Worm (Caenorhabditis elegans) whole organism, L4 larva: ENCODE results near the gene B0024.3.

Source experiments
- F26F4.8 ChIP-seq: fragments of 200-800 bp; sonication (Bioruptor generic); conservative IDR thresholded peaks from 2 replicates; pipeline ENCODE4 v1.3.6; 2022; ENCODE audit warnings: missing genetic modification characterization, missing compliant biosample characterization
- F37D6.2 ChIP-seq: sonication (generic microtip); optimal IDR thresholded peaks from 2 replicates; lab custom pipeline; 2016; ENCODE audit warnings: mild to moderate bottlenecking, missing genetic modification characterization, missing compliant biosample characterization
- F44E2.7 ChIP-seq: fragments of 200-800 bp; sonication (Bioruptor generic); IDR thresholded peaks from 2 replicates; pipeline ENCODE4 v2.1.2; 2022; ENCODE audit warnings: missing genetic modification characterization, missing compliant biosample characterization
- T20F7.1 ChIP-seq: fragments of 200-800 bp; sonication (Bioruptor generic); optimal IDR thresholded peaks from 2 replicates; lab custom pipeline; 2018; ENCODE audit warnings: mild to moderate bottlenecking, missing genetic modification characterization, missing compliant biosample characterization
- Y105C5A.15 ChIP-seq: fragments of 200-800 bp; sonication (Bioruptor generic); IDR thresholded peaks from 2 replicates; pipeline ENCODE4 v1.3.6; 2022; ENCODE audit warnings: missing genetic modification characterization, missing compliant biosample characterization
- Y48G9A.11 ChIP-seq: fragments of 200-800 bp; sonication (Bioruptor generic); IDR thresholded peaks from 2 replicates; pipeline ENCODE4 v1.3.6; 2022; ENCODE audit warnings: missing genetic modification reagents, missing genetic modification characterization, missing compliant biosample characterization
- Y75B8A.6 ChIP-seq: fragments of 200-800 bp; sonication (Bioruptor generic); IDR thresholded peaks from 2 replicates; pipeline ENCODE4 v1.3.6; 2022; ENCODE audit warnings: missing genetic modification reagents, missing genetic modification characterization, missing compliant biosample characterization
- ZK337.2 ChIP-seq: fragments of 200-800 bp; sonication (Bioruptor generic); IDR thresholded peaks from 2 replicates; pipeline ENCODE4 v1.3.6; 2022; ENCODE audit warnings: missing genetic modification reagents, missing genetic modification characterization, missing compliant biosample characterization
- ZK546.5 ChIP-seq, 2 experiments: sonication (generic microtip); optimal IDR thresholded peaks; 2 replicates each; lab custom pipeline; 2017; ENCODE audit warnings: missing biosample characterization in 2 of 2, missing genetic modification characterization in 2 of 2
- ama-1 ChIP-seq: fragments of 150-350 bp; optimal IDR thresholded peaks from 2 replicates; lab custom pipeline; 2014; ENCODE audit warnings: inconsistent platforms, mixed read lengths
- arid-1 ChIP-seq: fragments of 200-800 bp; sonication (Bioruptor generic); conservative IDR thresholded peaks from 2 replicates; pipeline ENCODE4 v1.3.6; 2022; ENCODE audit warnings: missing genetic modification reagents, missing genetic modification characterization, missing compliant biosample characterization
- ceh-28 ChIP-seq: fragments of 150-350 bp; optimal IDR thresholded peaks from 2 replicates; lab custom pipeline; 2014; ENCODE audit warnings: missing biosample characterization, missing genetic modification reagents, missing genetic modification characterization
- ceh-62 ChIP-seq: sonication (generic microtip); optimal IDR thresholded peaks from 2 replicates; lab custom pipeline; 2017; ENCODE audit warnings: missing biosample characterization, missing genetic modification characterization
- ctbp-1 ChIP-seq: fragments of 200-800 bp; sonication (Bioruptor generic); IDR thresholded peaks from 2 replicates; pipeline ENCODE4 v1.3.6; 2022; ENCODE audit warnings: missing genetic modification reagents, missing genetic modification characterization, missing compliant biosample characterization
- daf-16 ChIP-seq, 3 experiments: sonication (generic microtip); optimal IDR thresholded peaks; 2 replicates each; lab custom pipeline; 2016 to 2017; ENCODE audit warnings: missing genetic modification characterization in 3 of 3, missing genetic modification reagents in 3 of 3, mild to moderate bottlenecking in 2 of 3, missing compliant biosample characterization in 2 of 3, missing biosample characterization in 1 of 3, moderate library complexity in 1 of 3
- daf-19 ChIP-seq: fragments of 200-800 bp; sonication (Bioruptor generic); conservative IDR thresholded peaks from 2 replicates; pipeline ENCODE4 v1.3.6; 2022; ENCODE audit warnings: missing genetic modification characterization, missing compliant biosample characterization
- daf-8 ChIP-seq: fragments of 200-800 bp; sonication (Bioruptor generic); IDR thresholded peaks from 2 replicates; pipeline ENCODE4 v1.3.6; 2022; ENCODE audit warnings: missing genetic modification characterization, missing compliant biosample characterization
- dmd-6 ChIP-seq: fragments of 200-800 bp; sonication (Bioruptor generic); IDR thresholded peaks from 2 replicates; pipeline ENCODE4 v1.3.6; 2022; ENCODE audit warnings: missing genetic modification reagents, missing genetic modification characterization, missing compliant biosample characterization
- dmd-9 ChIP-seq: fragments of 200-800 bp; sonication (Bioruptor generic); IDR thresholded peaks from 2 replicates; pipeline ENCODE4 v1.3.6; 2022; ENCODE audit warnings: missing genetic modification reagents, missing genetic modification characterization, missing compliant biosample characterization
- dpl-1 ChIP-seq: fragments of 150-350 bp; optimal IDR thresholded peaks from 2 replicates; lab custom pipeline; 2014; ENCODE audit warnings: missing biosample characterization, missing genetic modification reagents, missing genetic modification characterization
- dve-1 ChIP-seq: sonication (generic microtip); optimal IDR thresholded peaks from 2 replicates; lab custom pipeline; 2017; ENCODE audit warnings: antibody characterized with exemption, mild to moderate bottlenecking, missing genetic modification characterization, missing compliant biosample characterization; ENCODE audit not compliant: insufficient read depth
- egl-27 ChIP-seq: sonication (generic microtip); optimal IDR thresholded peaks from 3 replicates; lab custom pipeline; 2017; ENCODE audit warnings: missing biosample characterization, missing genetic modification reagents, missing genetic modification characterization
- fkh-10 ChIP-seq: fragments of 150-350 bp; optimal IDR thresholded peaks from 2 replicates; lab custom pipeline; 2014; ENCODE audit warnings: missing biosample characterization, missing genetic modification reagents, missing genetic modification characterization
- fos-1 ChIP-seq: fragments of 150-350 bp; optimal IDR thresholded peaks from 2 replicates; lab custom pipeline; 2014; ENCODE audit warnings: missing biosample characterization, missing genetic modification characterization
- hlh-11 ChIP-seq: fragments of 200-800 bp; sonication (Bioruptor generic); optimal IDR thresholded peaks from 2 replicates; lab custom pipeline; 2018; ENCODE audit warnings: mild to moderate bottlenecking, missing genetic modification characterization, missing compliant biosample characterization
- hlh-30 ChIP-seq: sonication (generic microtip); optimal IDR thresholded peaks from 2 replicates; lab custom pipeline; 2017; ENCODE audit warnings: antibody characterized with exemption, mild to moderate bottlenecking, missing genetic modification characterization, missing compliant biosample characterization; ENCODE audit not compliant: insufficient read depth
- jun-1 ChIP-seq: fragments of 150-350 bp; optimal IDR thresholded peaks from 2 replicates; lab custom pipeline; 2014; ENCODE audit warnings: missing biosample characterization, missing genetic modification reagents, missing genetic modification characterization
- madf-9 ChIP-seq: fragments of 200-800 bp; sonication (Bioruptor generic); conservative IDR thresholded peaks from 2 replicates; pipeline ENCODE4 v1.3.6; 2022; ENCODE audit warnings: missing genetic modification reagents, missing genetic modification characterization, missing compliant biosample characterization
- mdl-1 ChIP-seq, 2 experiments: fragments of 150-350 bp in 1 of 2; sonication (generic microtip) in 1 of 2; optimal IDR thresholded peaks; 2 replicates each; lab custom pipeline; 2014 to 2017; ENCODE audit warnings: missing biosample characterization in 2 of 2, missing genetic modification characterization in 2 of 2
- mdt-29 ChIP-seq: fragments of 200-800 bp; sonication (Bioruptor generic); IDR thresholded peaks from 2 replicates; pipeline ENCODE4 v1.3.6; 2022; ENCODE audit warnings: missing genetic modification reagents, missing genetic modification characterization, missing compliant biosample characterization
- mes-2 ChIP-seq: sonication (generic microtip); optimal IDR thresholded peaks from 2 replicates; lab custom pipeline; 2016; ENCODE audit warnings: missing genotype, mild to moderate bottlenecking, missing genetic modification characterization, missing compliant biosample characterization; ENCODE audit not compliant: poor library complexity, severe bottlenecking
- mxl-3 ChIP-seq: fragments of 200-800 bp; sonication (Bioruptor generic); optimal IDR thresholded peaks from 2 replicates; lab custom pipeline; 2018; ENCODE audit warnings: mild to moderate bottlenecking, missing genetic modification characterization, missing compliant biosample characterization
- nhr-237 ChIP-seq: sonication (generic microtip); optimal IDR thresholded peaks from 2 replicates; lab custom pipeline; 2017; ENCODE audit warnings: missing biosample characterization, missing genetic modification characterization
- nhr-28 ChIP-seq: fragments of 150-350 bp; optimal IDR thresholded peaks from 2 replicates; lab custom pipeline; 2014; ENCODE audit warnings: missing biosample characterization, missing genetic modification characterization
- nhr-41 ChIP-seq: fragments of 200-800 bp; sonication (Bioruptor generic); IDR thresholded peaks from 2 replicates; pipeline ENCODE4 v1.3.6; 2022; ENCODE audit warnings: missing genetic modification reagents, missing genetic modification characterization, missing compliant biosample characterization
- nhr-6 ChIP-seq: fragments of 150-350 bp; optimal IDR thresholded peaks from 2 replicates; lab custom pipeline; 2014; ENCODE audit warnings: missing biosample characterization, missing genetic modification characterization
- nhr-76 ChIP-seq: fragments of 150-350 bp; optimal IDR thresholded peaks from 2 replicates; lab custom pipeline; 2014; ENCODE audit warnings: missing biosample characterization, missing genetic modification characterization
- nhr-77 ChIP-seq: fragments of 150-350 bp; optimal IDR thresholded peaks from 2 replicates; lab custom pipeline; 2014; ENCODE audit warnings: missing biosample characterization, missing genetic modification characterization
- pha-4 ChIP-seq, 2 experiments: fragments of 150-350 bp in 1 of 2; fragments of 200-800 bp in 1 of 2; sonication (Bioruptor generic) in 1 of 2; IDR thresholded peaks in 1 of 2; optimal IDR thresholded peaks in 1 of 2; 2 replicates each; pipeline versions ENCODE4 v1.3.6 to Lab custom; 2014 to 2022; ENCODE audit warnings: missing genetic modification characterization in 2 of 2, missing genetic modification reagents in 2 of 2, missing biosample characterization in 1 of 2, missing compliant biosample characterization in 1 of 2
- php-3 ChIP-seq: fragments of 200-800 bp; sonication (Bioruptor generic); IDR thresholded peaks from 2 replicates; pipeline ENCODE4 v1.3.6; 2022; ENCODE audit warnings: missing genetic modification reagents, missing genetic modification characterization, missing compliant biosample characterization
- pqm-1 ChIP-seq: sonication (generic microtip); optimal IDR thresholded peaks from 2 replicates; lab custom pipeline; 2017; ENCODE audit warnings: missing biosample characterization, missing genetic modification characterization
- rbr-2 ChIP-seq: sonication (generic microtip); optimal IDR thresholded peaks from 2 replicates; lab custom pipeline; 2016; ENCODE audit warnings: missing genotype, missing genetic modification characterization, missing compliant biosample characterization
- skn-1 ChIP-seq: fragments of 150-350 bp; optimal IDR thresholded peaks from 2 replicates; lab custom pipeline; 2014; ENCODE audit warnings: missing biosample characterization, missing genetic modification characterization
- snpc-1.2 ChIP-seq: fragments of 200-800 bp; sonication (Bioruptor generic); IDR thresholded peaks from 2 replicates; pipeline ENCODE4 v1.3.6; 2022; ENCODE audit warnings: missing genetic modification reagents, missing genetic modification characterization, missing compliant biosample characterization
- spr-3 ChIP-seq: fragments of 200-800 bp; sonication (Bioruptor generic); optimal IDR thresholded peaks from 2 replicates; lab custom pipeline; 2018; ENCODE audit warnings: mild to moderate bottlenecking, missing genetic modification characterization, missing compliant biosample characterization
- tra-1 ChIP-seq: fragments of 200-800 bp; sonication (Bioruptor generic); IDR thresholded peaks from 2 replicates; pipeline ENCODE4 v1.3.6; 2022; ENCODE audit warnings: missing genetic modification reagents, missing genetic modification characterization, missing compliant biosample characterization
- zag-1 ChIP-seq: fragments of 150-350 bp; optimal IDR thresholded peaks from 2 replicates; lab custom pipeline; 2014; ENCODE audit warnings: missing biosample characterization, missing genetic modification characterization
- zfp-3 ChIP-seq: fragments of 200-800 bp; sonication (Bioruptor generic); conservative IDR thresholded peaks from 2 replicates; pipeline ENCODE4 v1.3.6; 2022; ENCODE audit warnings: missing genetic modification reagents, missing genetic modification characterization, missing compliant biosample characterization
- zip-2 ChIP-seq: fragments of 150-350 bp; optimal IDR thresholded peaks from 2 replicates; lab custom pipeline; 2014; ENCODE audit warnings: missing biosample characterization, missing genetic modification characterization
- ztf-11 ChIP-seq: fragments of 150-350 bp; optimal IDR thresholded peaks from 2 replicates; lab custom pipeline; 2014; ENCODE audit warnings: missing biosample characterization, missing genetic modification characterization

Gene B0024.3

DNA sequence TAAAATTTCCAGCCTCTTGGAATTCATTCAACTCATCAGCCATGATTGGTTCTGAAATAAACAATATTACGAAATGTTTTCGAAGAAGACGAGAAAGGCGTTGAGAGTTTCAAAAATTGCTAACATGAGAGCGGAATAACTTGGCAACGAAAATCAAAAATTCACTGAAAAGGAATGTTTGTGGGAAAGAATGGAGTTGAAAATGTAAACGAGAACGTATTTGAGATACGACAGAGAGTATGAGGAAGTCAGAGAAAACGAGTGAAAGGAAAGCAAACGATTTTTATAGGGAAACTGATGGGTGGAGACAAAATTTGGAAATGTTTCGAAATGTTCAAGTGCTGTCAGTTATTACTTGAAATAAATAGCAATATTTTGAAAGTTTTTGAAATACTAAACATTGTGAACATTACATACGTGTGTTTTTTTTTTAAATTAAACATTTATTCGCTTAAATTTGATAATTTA lies 32.3 kb upstream of the B0024.3 start, which contains the start of gene rop-1:
Gene rop-1, minus strand, starts transcription at position 51 of the 468 bp plus-strand sequence.
- TF ChIP-seq ZK337.2 (GFP tag; lab: Robert Waterston, UW) (no peak), egl-27 (no peak), Y75B8A.6 (GFP tag; lab: Robert Waterston, UW) (no peak), fos-1 (tag; lab: Kevin White, UChicago) (no peak), pqm-1 (tag; lab: Kevin White, UChicago) (peak; percentile 12), mxl-3 (GFP tag; lab: Kevin White, UChicago) (no peak), mdl-1 (tag; optimal IDR thresholded peaks at IDR 0.05; lab: Kevin White, UChicago) (no peak), dmd-9 (GFP tag; lab: Robert Waterston, UW) (no peak), zfp-3 (GFP tag; lab: Robert Waterston, UW) (no peak), ama-1 (lab: Kevin White, UChicago) (peak; percentile 59), nhr-76 (no peak), pha-4 (GFP tag; IDR thresholded peaks at IDR 0.05; lab: Robert Waterston, UW) (no peak), pha-4 (tag; optimal IDR thresholded peaks at IDR 0.05; lab: Kevin White, UChicago) (peak; percentile 68), nhr-28 (tag; lab: Kevin White, UChicago) (peak; percentile 37), tra-1 (GFP tag; lab: Robert Waterston, UW) (no peak), zag-1 (tag; lab: Kevin White, UChicago) (no peak), ztf-11 (tag; lab: Kevin White, UChicago) (no peak), spr-3 (no peak), T20F7.1 (no peak), daf-16 (GFP tag; optimal IDR thresholded peaks at IDR 0.05; lab: Kevin White, UChicago) (no peak), daf-16 (tag; optimal IDR thresholded peaks at IDR 0.05; lab: Kevin White, UChicago) (peak; percentile 64), zip-2 (tag; lab: Kevin White, UChicago) (peak; percentile 94), dpl-1 (no peak), daf-8 (GFP tag; lab: Robert Waterston, UW) (no peak), F44E2.7 (no peak), nhr-237 (tag; lab: Kevin White, UChicago) (no peak), Y48G9A.11 (GFP tag; lab: Robert Waterston, UW) (no peak), ctbp-1 (GFP tag; lab: Robert Waterston, UW) (no peak), dve-1 (tag; lab: Kevin White, UChicago) (peak; percentile 58), rbr-2 (tag; lab: Kevin White, UChicago) (no peak), fkh-10 (GFP tag; lab: Kevin White, UChicago) (no peak), arid-1 (no peak), mdt-29 (no peak), Y105C5A.15 (GFP tag; lab: Robert Waterston, UW) (no peak), F26F4.8 (GFP tag; lab: Robert Waterston, UW) (no peak), daf-19 (GFP tag; lab: Robert Waterston, UW) (no peak), madf-9 (no peak), nhr-41 (no peak), F37D6.2 (tag; lab: Kevin White, UChicago) (no peak)

DNA sequence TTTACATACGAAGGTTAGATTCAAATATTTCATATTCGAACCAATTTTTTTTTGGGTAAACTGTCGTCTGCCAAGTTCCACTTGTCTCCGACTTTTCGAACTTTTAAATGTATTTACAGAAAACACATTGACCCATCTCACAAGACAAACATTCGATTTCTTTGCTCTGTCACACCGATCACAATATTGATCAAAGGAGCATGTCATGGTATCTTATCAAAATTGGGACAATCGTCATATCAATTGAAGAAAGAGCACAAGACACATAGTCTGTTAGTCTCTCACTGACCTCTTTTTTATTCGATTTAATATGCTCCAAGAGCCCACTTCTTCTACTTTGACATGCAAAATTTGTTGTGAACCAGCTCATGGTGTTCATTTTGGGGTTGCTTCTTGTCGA lies 31.3 kb upstream of the B0024.3 start, which contains the start of gene nhr-232:
Gene nhr-232, plus strand, starts transcription at position 121 of the 400 bp plus-strand sequence.
- no peak for TF ChIP-seq jun-1 (tag; lab: Kevin White, UChicago)
- no peak for TF ChIP-seq nhr-6
- TF ChIP-seq hlh-11 (tag; lab: Kevin White, UChicago) = peak; percentile 75
- no peak for TF ChIP-seq ceh-62 (tag; lab: Kevin White, UChicago)
- peak; percentile 52 for TF ChIP-seq mxl-3 (GFP tag; lab: Kevin White, UChicago)
- TF ChIP-seq hlh-30 = peak; percentile 75
- peak; percentile 33 for TF ChIP-seq mes-2
- no peak for TF ChIP-seq ZK546.5 (tag; optimal IDR thresholded peaks at IDR 0.05; lab: Kevin White, UChicago)
- TF ChIP-seq dmd-6 (GFP tag; lab: Robert Waterston, UW) = peak; percentile 91
- peak; percentile 86 for TF ChIP-seq pqm-1 (tag; lab: Kevin White, UChicago)
- TF ChIP-seq ctbp-1 (GFP tag; lab: Robert Waterston, UW) = no peak
- no peak for TF ChIP-seq skn-1 (tag; lab: Kevin White, UChicago)
- TF ChIP-seq dmd-9 (GFP tag; lab: Robert Waterston, UW) = no peak
- TF ChIP-seq daf-16 (GFP tag; optimal IDR thresholded peaks at IDR 0.05; lab: Kevin White, UChicago) = no peak
- TF ChIP-seq daf-16 (tag; optimal IDR thresholded peaks at IDR 0.05; lab: Kevin White, UChicago) = peak; percentile 89
- no peak for TF ChIP-seq snpc-1.2 (GFP tag; lab: Robert Waterston, UW)
- peak; percentile 63 for TF ChIP-seq php-3 (GFP tag; lab: Robert Waterston, UW)
- peak; percentile 64 for TF ChIP-seq dve-1 (tag; lab: Kevin White, UChicago)
- TF ChIP-seq nhr-28 (tag; lab: Kevin White, UChicago) = peak; percentile 80
- TF ChIP-seq dpl-1 = no peak
- no peak for TF ChIP-seq ceh-28 (tag; lab: Kevin White, UChicago)
- peak; percentile 73 for TF ChIP-seq nhr-77
- TF ChIP-seq zfp-3 (GFP tag; lab: Robert Waterston, UW) = no peak
